Fruit fly (Drosophila melanogaster) whole organism, embryonic: ENCODE results near the gene CG32568.

ENCODE experiments used
- Aef1 ChIP-seq: fragments of 200-800 bp; sonication (Bioruptor generic); IDR thresholded peaks from 3 replicates; pipeline ENCODE4 v1.3.6; 2022; ENCODE audit warnings: missing biosample characterization, missing genetic modification characterization
- CG10462 ChIP-seq: fragments of 200-800 bp; sonication (Bioruptor generic); optimal IDR thresholded peaks from 2 replicates; lab custom pipeline; 2016; ENCODE audit warnings: missing biosample characterization, missing genetic modification characterization
- CG11085 ChIP-seq: fragments of 200-800 bp; sonication (Bioruptor generic); IDR thresholded peaks from 2 replicates; pipeline ENCODE4 v1.3.6; 2022; ENCODE audit warnings: missing biosample characterization, missing genetic modification characterization
- CG14710 ChIP-seq: fragments of 200-800 bp; sonication (Bioruptor generic); optimal IDR thresholded peaks from 3 replicates; lab custom pipeline; 2019; ENCODE audit warnings: missing biosample characterization, mild to moderate bottlenecking, missing genetic modification characterization, moderate library complexity
- CG15479 ChIP-seq: fragments of 200-800 bp; sonication (Bioruptor generic); optimal IDR thresholded peaks from 3 replicates; lab custom pipeline; 2019; ENCODE audit warnings: missing biosample characterization, mild to moderate bottlenecking, missing genetic modification characterization, moderate library complexity
- CG15514 ChIP-seq: fragments of 200-800 bp; sonication (Bioruptor generic); optimal IDR thresholded peaks from 3 replicates; lab custom pipeline; 2017; ENCODE audit warnings: missing biosample characterization, missing genetic modification characterization, mild to moderate bottlenecking, moderate library complexity, missing genetic modification reagents
- CG1603 ChIP-seq: fragments of 200-800 bp; sonication (Bioruptor generic); optimal IDR thresholded peaks from 2 replicates; lab custom pipeline; 2019; ENCODE audit warnings: missing biosample characterization, mild to moderate bottlenecking, missing genetic modification characterization, moderate library complexity
- CG17186 ChIP-seq: fragments of 200-800 bp; sonication (Bioruptor generic); optimal IDR thresholded peaks from 3 replicates; lab custom pipeline; 2017; ENCODE audit warnings: missing biosample characterization, missing genetic modification reagents, missing genetic modification characterization
- CG2120 ChIP-seq: fragments of 200-800 bp; sonication (Bioruptor generic); optimal IDR thresholded peaks from 3 replicates; lab custom pipeline; 2016; ENCODE audit warnings: missing biosample characterization, missing genetic modification characterization
- CG30431 ChIP-seq: fragments of 200-800 bp; sonication (Bioruptor generic); optimal IDR thresholded peaks from 2 replicates; lab custom pipeline; 2017; ENCODE audit warnings: missing biosample characterization, missing genetic modification characterization
- CG3065 ChIP-seq: fragments of 200-800 bp; sonication (Bioruptor generic); optimal IDR thresholded peaks from 2 replicates; lab custom pipeline; 2016; ENCODE audit warnings: missing biosample characterization, missing genetic modification characterization
- CG3163 ChIP-seq: fragments of 200-800 bp; sonication (Bioruptor generic); optimal IDR thresholded peaks from 3 replicates; lab custom pipeline; 2016; ENCODE audit warnings: missing biosample characterization, missing genetic modification characterization
- CG34422 ChIP-seq: fragments of 200-800 bp; sonication (Bioruptor generic); IDR thresholded peaks from 3 replicates; pipeline ENCODE4 v1.3.6; 2022; ENCODE audit warnings: missing biosample characterization, missing genetic modification characterization
- CG4854 ChIP-seq: fragments of 200-800 bp; sonication (Bioruptor generic); optimal IDR thresholded peaks from 2 replicates; lab custom pipeline; 2016; ENCODE audit warnings: missing biosample characterization, missing genetic modification characterization, inconsistent platforms
- CG5245 ChIP-seq: fragments of 200-800 bp; sonication (Bioruptor generic); optimal IDR thresholded peaks from 3 replicates; lab custom pipeline; 2016; ENCODE audit warnings: missing biosample characterization, missing genetic modification characterization
- CG6272 ChIP-seq: fragments of 200-800 bp; sonication (Bioruptor generic); IDR thresholded peaks from 2 replicates; pipeline ENCODE4 v1.3.6; 2022; ENCODE audit warnings: missing biosample characterization, missing genetic modification characterization
- CG6791 ChIP-seq: fragments of 200-800 bp; sonication (Bioruptor generic); IDR thresholded peaks from 3 replicates; pipeline ENCODE4 v1.3.6; 2022; ENCODE audit warnings: missing biosample characterization, missing genetic modification characterization; ENCODE audit not compliant: partially characterized antibody
- CG7372 ChIP-seq: fragments of 200-800 bp; sonication (Bioruptor generic); IDR thresholded peaks from 2 replicates; pipeline ENCODE4 v1.3.6; 2022; ENCODE audit warnings: missing biosample characterization, missing genetic modification characterization
- CG8089 ChIP-seq: fragments of 200-800 bp; sonication (Bioruptor generic); optimal IDR thresholded peaks from 3 replicates; lab custom pipeline; 2016; ENCODE audit warnings: missing biosample characterization, missing genetic modification characterization
- Dip2 ChIP-seq: fragments of 200-800 bp; sonication (Bioruptor generic); IDR thresholded peaks from 2 replicates; pipeline ENCODE4 v1.3.6; 2022; ENCODE audit warnings: missing biosample characterization, missing genetic modification characterization
- Dp ChIP-seq: fragments of 200-800 bp; sonication (Bioruptor generic); optimal IDR thresholded peaks from 2 replicates; lab custom pipeline; 2018; ENCODE audit warnings: missing biosample characterization, mild to moderate bottlenecking, missing genetic modification characterization, moderate library complexity
- Drgx ChIP-seq: fragments of 200-800 bp; sonication (Bioruptor generic); IDR thresholded peaks from 2 replicates; pipeline ENCODE4 v1.3.6; 2022; ENCODE audit warnings: missing biosample characterization, missing genetic modification characterization
- E2f2 ChIP-seq: fragments of 200-800 bp; sonication (Bioruptor generic); IDR thresholded peaks from 2 replicates; pipeline ENCODE4 v1.3.6; 2022; ENCODE audit warnings: missing biosample characterization, missing genetic modification characterization
- Elba2 ChIP-seq: fragments of 200-800 bp; sonication (Bioruptor generic); optimal IDR thresholded peaks from 3 replicates; lab custom pipeline; 2016; ENCODE audit warnings: missing biosample characterization, missing genetic modification characterization
- Ets65A ChIP-seq: fragments of 200-800 bp; sonication (Bioruptor generic); peaks from one replicate; lab custom pipeline; 2016; ENCODE audit warnings: missing biosample characterization, missing genetic modification characterization
- Fer3 ChIP-seq: fragments of 200-800 bp; sonication (Bioruptor generic); optimal IDR thresholded peaks from 2 replicates; lab custom pipeline; 2018; ENCODE audit warnings: missing biosample characterization, mild to moderate bottlenecking, missing genetic modification characterization, moderate library complexity
- Hr39 ChIP-seq: fragments of >200 bp; optimal IDR thresholded peaks from 2 replicates; lab custom pipeline; 2017
- Kr ChIP-seq: fragments of 200-800 bp; sonication (Bioruptor generic); optimal IDR thresholded peaks from 2 replicates; lab custom pipeline; 2017; ENCODE audit warnings: missing biosample characterization, mild to moderate bottlenecking, missing genetic modification characterization
- Max ChIP-seq: fragments of 200-800 bp; sonication (Bioruptor generic); optimal IDR thresholded peaks from 2 replicates; lab custom pipeline; 2016; ENCODE audit warnings: missing biosample characterization, mild to moderate bottlenecking, missing genetic modification characterization
- Med ChIP-seq: fragments of 200-800 bp; sonication (Bioruptor generic); peaks from one replicate; lab custom pipeline; 2016; ENCODE audit warnings: missing biosample characterization, missing genetic modification characterization, mild to moderate bottlenecking, inconsistent platforms, moderate library complexity
- Myb ChIP-seq: fragments of 200-800 bp; sonication (Bioruptor generic); optimal IDR thresholded peaks from 2 replicates; lab custom pipeline; 2016; ENCODE audit warnings: missing biosample characterization, missing genetic modification characterization
- Oli ChIP-seq: fragments of 200-800 bp; sonication (Bioruptor generic); optimal IDR thresholded peaks from 2 replicates; lab custom pipeline; 2018; ENCODE audit warnings: missing biosample characterization, mild to moderate bottlenecking, missing genetic modification characterization, moderate library complexity
- Opbp ChIP-seq: fragments of 200-800 bp; sonication (Bioruptor generic); IDR thresholded peaks from 3 replicates; pipeline ENCODE4 v1.3.6; 2022; ENCODE audit warnings: missing biosample characterization, missing genetic modification characterization; ENCODE audit not compliant: partially characterized antibody
- Optix ChIP-seq: fragments of 200-800 bp; sonication (Bioruptor generic); IDR thresholded peaks from 3 replicates; pipeline ENCODE4 v1.3.6; 2022; ENCODE audit warnings: missing biosample characterization, missing genetic modification characterization
- Poxn ChIP-seq: fragments of 200-800 bp; sonication (Bioruptor generic); IDR thresholded peaks from 2 replicates; pipeline ENCODE4 v1.3.6; 2022; ENCODE audit warnings: missing biosample characterization, missing genetic modification characterization
- Rfx ChIP-seq: fragments of 200-800 bp; sonication (Bioruptor generic); IDR thresholded peaks from 2 replicates; pipeline ENCODE4 v1.3.6; 2022; ENCODE audit warnings: missing biosample characterization, missing genetic modification characterization
- Stat92E ChIP-seq, 3 experiments: fragments of >200 bp in 2 of 3; fragments of 200-800 bp in 1 of 3; sonication (Bioruptor generic) in 1 of 3; optimal IDR thresholded peaks; 2 replicates each; lab custom pipeline; 2017 to 2019; ENCODE audit warnings: missing biosample characterization in 3 of 3, missing genetic modification characterization in 3 of 3, mild to moderate bottlenecking in 1 of 3, moderate library complexity in 1 of 3
- Tbp ChIP-seq: fragments of >200 bp; optimal IDR thresholded peaks from 2 replicates; lab custom pipeline; 2018; ENCODE audit warnings: missing biosample characterization, missing genetic modification characterization
- dm ChIP-seq: fragments of 200-800 bp; sonication (Bioruptor generic); optimal IDR thresholded peaks from 3 replicates; lab custom pipeline; 2016; ENCODE audit warnings: missing biosample characterization, missing genetic modification characterization
- emc ChIP-seq: fragments of 200-800 bp; sonication (Bioruptor generic); optimal IDR thresholded peaks from 2 replicates; lab custom pipeline; 2016; ENCODE audit warnings: missing biosample characterization, missing genetic modification characterization
- exex ChIP-seq: fragments of 200-800 bp; sonication (Bioruptor generic); optimal IDR thresholded peaks from 4 replicates; lab custom pipeline; 2018; ENCODE audit warnings: missing biosample characterization, mild to moderate bottlenecking, missing genetic modification characterization, moderate library complexity
- jing ChIP-seq: fragments of 200-800 bp; sonication (Bioruptor generic); optimal IDR thresholded peaks from 2 replicates; lab custom pipeline; 2018; ENCODE audit warnings: missing biosample characterization, mild to moderate bottlenecking, missing genetic modification characterization
- knrl ChIP-seq: fragments of 200-800 bp; sonication (Bioruptor generic); IDR thresholded peaks from 3 replicates; pipeline ENCODE4 v1.3.6; 2022; ENCODE audit warnings: missing biosample characterization, missing genetic modification characterization; ENCODE audit not compliant: partially characterized antibody
- lmd ChIP-seq: fragments of 200-800 bp; sonication (Bioruptor generic); IDR thresholded peaks from 2 replicates; pipeline ENCODE4 v1.3.6; 2022; ENCODE audit warnings: missing biosample characterization, missing genetic modification characterization
- nau ChIP-seq: fragments of 200-800 bp; sonication (Bioruptor generic); optimal IDR thresholded peaks from 3 replicates; lab custom pipeline; 2017; ENCODE audit warnings: missing biosample characterization, mild to moderate bottlenecking, missing genetic modification characterization, missing genetic modification reagents
- otp ChIP-seq: fragments of 200-800 bp; sonication (Bioruptor generic); IDR thresholded peaks from 3 replicates; pipeline ENCODE4, ENCODE4 v1.3.6; 2022; ENCODE audit warnings: missing biosample characterization, missing genetic modification characterization
- pzg ChIP-seq: fragments of 200-800 bp; sonication (Bioruptor generic); optimal IDR thresholded peaks from 3 replicates; lab custom pipeline; 2018; ENCODE audit warnings: missing biosample characterization, mild to moderate bottlenecking, missing genetic modification characterization, moderate library complexity
- ranshi ChIP-seq: fragments of 200-800 bp; sonication (Bioruptor generic); IDR thresholded peaks from 2 replicates; pipeline ENCODE4 v1.3.6; 2022; ENCODE audit warnings: missing biosample characterization, missing genetic modification characterization
- repo ChIP-seq: fragments of 200-800 bp; sonication (Bioruptor generic); optimal IDR thresholded peaks from 2 replicates; lab custom pipeline; 2016; ENCODE audit warnings: missing biosample characterization, missing genetic modification characterization
- slou ChIP-seq: fragments of 200-800 bp; sonication (Bioruptor generic); optimal IDR thresholded peaks from 3 replicates; lab custom pipeline; 2016; ENCODE audit warnings: missing biosample characterization, missing genetic modification characterization
- slp2 ChIP-seq: fragments of 200-800 bp; sonication (Bioruptor generic); optimal IDR thresholded peaks from 2 replicates; lab custom pipeline; 2016; ENCODE audit warnings: missing biosample characterization, missing genetic modification characterization
- sqz ChIP-seq: fragments of 200-800 bp; sonication (Bioruptor generic); optimal IDR thresholded peaks from 3 replicates; lab custom pipeline; 2018; ENCODE audit warnings: missing biosample characterization, mild to moderate bottlenecking, missing genetic modification characterization
- zfh1 ChIP-seq: fragments of 200-800 bp; sonication (Bioruptor generic); IDR thresholded peaks from 3 replicates; pipeline ENCODE4 v1.3.6; 2022; ENCODE audit warnings: missing biosample characterization, missing genetic modification characterization

CG32568 gene

dm6 chrX:16791058-16791457 is 50.4 kb downstream of the CG32568 start, which contains the start of gene Rrp45 (continued):
- peak; percentile 64 for TF ChIP-seq Med (GFP tag; lab: Kevin White, UChicago)
- no peak for TF ChIP-seq Oli
- TF ChIP-seq ranshi (GFP tag; lab: Robert Waterston, UW): no peak
- TF ChIP-seq CG3065 (GFP tag; lab: Kevin White, UChicago): no peak
- no peak for TF ChIP-seq CG6791 (GFP tag; lab: Robert Waterston, UW)
- TF ChIP-seq knrl (GFP tag; lab: Robert Waterston, UW): peak; percentile 20; the same call in 1 of the 3 replicates
- no peak for TF ChIP-seq slp2
- no peak for TF ChIP-seq Dip2 (GFP tag; lab: Robert Waterston, UW)
- TF ChIP-seq Fer3 (tag; lab: Kevin White, UChicago): no peak
- no peak for TF ChIP-seq CG2120
- TF ChIP-seq Dp (GFP tag; lab: Kevin White, UChicago): peak; percentile 41
- no peak for TF ChIP-seq CG5245 (GFP tag; lab: Kevin White, UChicago)
- no peak for TF ChIP-seq CG15479
- TF ChIP-seq CG11085 (GFP tag; lab: Robert Waterston, UW): no peak
- no peak for TF ChIP-seq CG34422 (GFP tag; lab: Robert Waterston, UW)
- TF ChIP-seq sqz (GFP tag; lab: Kevin White, UChicago): no peak
- no peak for TF ChIP-seq Myb (GFP tag; lab: Kevin White, UChicago)
- no peak for TF ChIP-seq Tbp (GFP tag; lab: Kevin White, UChicago)
- TF ChIP-seq Drgx (GFP tag; lab: Robert Waterston, UW): no peak
- TF ChIP-seq CG10462 (GFP tag; lab: Kevin White, UChicago): no peak
- TF ChIP-seq Poxn (GFP tag; lab: Robert Waterston, UW): no peak
- peak; percentile 99 for TF ChIP-seq CG15514 (GFP tag; lab: Kevin White, UChicago)
- TF ChIP-seq CG7372 (GFP tag; lab: Robert Waterston, UW): no peak
- TF ChIP-seq E2f2: peak; percentile 50
- no peak for TF ChIP-seq CG1603 (tag; lab: Kevin White, UChicago)
- TF ChIP-seq CG3163: no peak
- no peak for TF ChIP-seq Elba2 (GFP tag; lab: Kevin White, UChicago)
- TF ChIP-seq dm: peak; percentile 66
- no peak for TF ChIP-seq CG4854 (GFP tag; lab: Kevin White, UChicago)
- no peak for TF ChIP-seq CG30431 (GFP tag; lab: Kevin White, UChicago)
- no peak for TF ChIP-seq nau
- peak; percentile 31 for TF ChIP-seq pzg
- peak; percentile 39 for TF ChIP-seq Ets65A (GFP tag; lab: Kevin White, UChicago)
- no peak for TF ChIP-seq emc
- no peak for TF ChIP-seq Hr39 (lab: Kevin White, UChicago)
- no peak for TF ChIP-seq otp
- no peak for TF ChIP-seq slou (GFP tag; lab: Kevin White, UChicago)
- no peak for TF ChIP-seq Kr
- no peak for TF ChIP-seq Opbp (GFP tag; lab: Robert Waterston, UW)
- no peak for TF ChIP-seq Stat92E (GFP tag; optimal IDR thresholded peaks at IDR 0.05; lab: Kevin White, UChicago)
- no peak for TF ChIP-seq CG8089 (GFP tag; lab: Kevin White, UChicago)
- no peak for TF ChIP-seq lmd (GFP tag; lab: Robert Waterston, UW)
- peak; percentile 14 for TF ChIP-seq Max (GFP tag; lab: Kevin White, UChicago)
- no peak for TF ChIP-seq Optix (GFP tag; lab: Robert Waterston, UW)
- no peak for TF ChIP-seq Aef1 (GFP tag; lab: Robert Waterston, UW)
- no peak for TF ChIP-seq CG14710 (tag; lab: Kevin White, UChicago)
- TF ChIP-seq CG6272: no peak
- TF ChIP-seq zfh1 (GFP tag; lab: Robert Waterston, UW): no peak
- no peak for TF ChIP-seq exex (tag; lab: Kevin White, UChicago)
- TF ChIP-seq Rfx: 0 out of 2 replicates have a peak, but pooled peaks have one; percentile 21
- TF ChIP-seq jing (GFP tag; lab: Kevin White, UChicago): no peak
- TF ChIP-seq CG17186 (GFP tag; lab: Kevin White, UChicago): no peak
- TF ChIP-seq repo: no peak
